Worm (Caenorhabditis elegans): ENCODE data around the gene F57A10.4.

F57A10.4 gene

ce11 chrV:15769072-15769471 lies at the start of gene F57A10.4:
Gene F57A10.4 (plus strand): TSS chrV:15769438.
- no peak for TF ChIP-seq unc-130 (tag; optimal IDR thresholded peaks at IDR 0.05)
- no peak for TF ChIP-seq C34B4.2 (tag; optimal IDR thresholded peaks at IDR 0.05)
- no peak for TF ChIP-seq C16A3.4 (tag; optimal IDR thresholded peaks at IDR 0.05)
- no peak for TF ChIP-seq elt-2 (tag; optimal IDR thresholded peaks at IDR 0.05)
- no peak for TF ChIP-seq efl-1 (optimal IDR thresholded peaks at IDR 0.05)
- peak in 1 of 2 experiments; percentile 81 for TF ChIP-seq efl-1 (GFP tag; optimal IDR thresholded peaks at IDR 0.05 in 1 of 2)
- TF ChIP-seq dpl-1 (GFP tag; optimal IDR thresholded peaks at IDR 0.05): no peak
- no peak for TF ChIP-seq dsc-1 (tag; optimal IDR thresholded peaks at IDR 0.05)

- TF ChIP-seq blmp-1 (tag; optimal IDR thresholded peaks at IDR 0.05) (no peak), dsc-1 (tag; optimal IDR thresholded peaks at IDR 0.05) (no peak), pqm-1 (tag; optimal IDR thresholded peaks at IDR 0.05) (no peak), lin-13 (GFP tag; optimal IDR thresholded peaks at IDR 0.05) (no peak), fos-1 (tag; optimal IDR thresholded peaks at IDR 0.05) (no peak), ets-5 (GFP tag; IDR thresholded peaks at IDR 0.05) (no peak), efl-1 (optimal IDR thresholded peaks at IDR 0.05) (no peak), efl-1 (GFP tag; optimal IDR thresholded peaks at IDR 0.05 in 1 of 2) (no peak), nhr-20 (tag; optimal IDR thresholded peaks at IDR 0.05) (no peak), nhr-71 (tag; optimal IDR thresholded peaks at IDR 0.05) (no peak), snpc-4 (tag; optimal IDR thresholded peaks at IDR 0.05) (no peak), zag-1 (tag; optimal IDR thresholded peaks at IDR 0.05) (no peak), hlh-17 (GFP tag; optimal IDR thresholded peaks at IDR 0.05; ENCODE audit: borderline replicate concordance) (no peak), zip-4 (GFP tag; optimal IDR thresholded peaks at IDR 0.05) (no peak)
Observed at ce11 chrV:15719570-15719969, 49.7 kb upstream of the F57A10.4 start, which contains the start of gene Y6E2A.7. Gene Y6E2A.7 (plus strand): TSS chrV:15719870.

- TF ChIP-seq hlh-4 (tag; optimal IDR thresholded peaks at IDR 0.05) (peak; percentile 95), xbp-1 (tag; optimal IDR thresholded peaks at IDR 0.05) (no peak)
Observed at ce11 chrV:15721431-15721830, 47.8 kb upstream of the F57A10.4 start.

- TF ChIP-seq dpl-1 (GFP tag; optimal IDR thresholded peaks at IDR 0.05) (no peak), unc-98 (GFP tag; IDR thresholded peaks at IDR 0.05) (no peak), aly-2 (tag; optimal IDR thresholded peaks at IDR 0.05) (no peak), unc-30 (tag; optimal IDR thresholded peaks at IDR 0.05) (no peak), pqm-1 (tag; optimal IDR thresholded peaks at IDR 0.05) (no peak), F16B12.6 (tag; optimal IDR thresholded peaks at IDR 0.05) (no peak), mef-2 (tag; optimal IDR thresholded peaks at IDR 0.05) (no peak), nhr-28 (tag; optimal IDR thresholded peaks at IDR 0.05) (no peak), ceh-90 (tag; optimal IDR thresholded peaks at IDR 0.05) (no peak), alr-1 (tag; optimal IDR thresholded peaks at IDR 0.05; ENCODE audit: borderline replicate concordance) (no peak), zip-4 (GFP tag; optimal IDR thresholded peaks at IDR 0.05) (no peak), elt-2 (tag; optimal IDR thresholded peaks at IDR 0.05) (no peak), isw-1 (GFP tag; IDR thresholded peaks at IDR 0.05) (no peak), ceh-8 (GFP tag; optimal IDR thresholded peaks at IDR 0.05) (no peak), pag-3 (tag; optimal IDR thresholded peaks at IDR 0.05; ENCODE audit: borderline replicate concordance, insufficient read depth) (no peak)
Observed at ce11 chrV:15721888-15722287, 47.4 kb upstream of the F57A10.4 start, which contains the start of gene srh-140. Gene srh-140 (plus strand): TSS chrV:15722188.

ce11 chrV:15726610-15727009 lies 42.6 kb upstream of the F57A10.4 start, which contains the start of the genes irld-57 and sfxn-1.3:
Gene irld-57 (minus strand): TSS chrV:15726710.
Gene sfxn-1.3 (plus strand): TSS chrV:15726841.
- TF ChIP-seq sup-37 (GFP tag; optimal IDR thresholded peaks at IDR 0.05) (no peak), elt-2 (tag; optimal IDR thresholded peaks at IDR 0.05) (no peak), nhr-90 (tag; optimal IDR thresholded peaks at IDR 0.05; ENCODE audit: poor library complexity) (no peak), ceh-63 (GFP tag; optimal IDR thresholded peaks at IDR 0.05) (no peak), lin-35 (GFP tag; optimal IDR thresholded peaks at IDR 0.05) (no peak), tbx-2 (tag; optimal IDR thresholded peaks at IDR 0.05) (no peak), nhr-20 (tag; optimal IDR thresholded peaks at IDR 0.05) (no peak), aly-2 (tag; optimal IDR thresholded peaks at IDR 0.05) (no peak), pag-3 (tag; optimal IDR thresholded peaks at IDR 0.05; ENCODE audit: borderline replicate concordance, insufficient read depth) (no peak), isw-1 (GFP tag; IDR thresholded peaks at IDR 0.05) (no peak), ets-5 (GFP tag; IDR thresholded peaks at IDR 0.05) (no peak), C16A3.4 (tag; optimal IDR thresholded peaks at IDR 0.05) (no peak), skn-1 (tag; optimal IDR thresholded peaks at IDR 0.05) (no peak), nhr-19 (GFP tag; conservative IDR thresholded peaks at IDR 0.05) (no peak), ceh-82 (tag; optimal IDR thresholded peaks at IDR 0.05) (no peak)

Data from whole organism, L1 larva.